Fruit fly (Drosophila melanogaster): Measurements from ENCODE around the gene CG8100.

- no peak for TF ChIP-seq usp (GFP tag; optimal IDR thresholded peaks at IDR 0.05)
- TF ChIP-seq pan (optimal IDR thresholded peaks at IDR 0.05), result no peak
- TF ChIP-seq EcR (GFP tag; optimal IDR thresholded peaks at IDR 0.05), result no peak
Observed at dm6 chr3L:14078227-14078626, 5.2 kb upstream of the CG8100 start.
